Worm (Caenorhabditis elegans) whole organism, midembryonic: ENCODE results near the gene W02A2.12.

Experiments
- T22C8.4 ChIP-seq: fragments of 200-800 bp; sonication (Bioruptor generic); IDR thresholded peaks from 2 replicates; pipeline ENCODE4 v1.3.6; 2022; ENCODE audit warnings: missing genetic modification characterization, missing compliant biosample characterization
- cog-1 ChIP-seq: sonication (generic microtip); optimal IDR thresholded peaks from 2 replicates; lab custom pipeline; 2016; ENCODE audit warnings: missing genetic modification characterization, missing compliant biosample characterization
- flt-1 ChIP-seq: fragments of 200-800 bp; sonication (Bioruptor generic); IDR thresholded peaks from 2 replicates; pipeline ENCODE4 v1.3.6; 2022; ENCODE audit warnings: missing genetic modification characterization, missing compliant biosample characterization
- med-1 ChIP-seq: sonication (generic microtip); optimal IDR thresholded peaks from 2 replicates; lab custom pipeline; 2017; ENCODE audit warnings: missing genetic modification characterization, mild to moderate bottlenecking, missing compliant biosample characterization, antibody characterized with exemption, missing genetic modification reagents; ENCODE audit not compliant: insufficient read depth
- ref-1 ChIP-seq: fragments of 200-800 bp; sonication (Bioruptor generic); conservative IDR thresholded peaks from 2 replicates; pipeline ENCODE4 v1.3.6; 2022; ENCODE audit warnings: missing genetic modification reagents, missing genetic modification characterization, missing compliant biosample characterization
- tab-1 ChIP-seq: fragments of 200-800 bp; sonication (Bioruptor generic); IDR thresholded peaks from 2 replicates; pipeline ENCODE4 v1.3.6; 2022; ENCODE audit warnings: missing genetic modification characterization, missing compliant biosample characterization
- ztf-23 ChIP-seq: fragments of 200-800 bp; sonication (Bioruptor generic); IDR thresholded peaks from 2 replicates; pipeline ENCODE4 v1.3.6; 2022; ENCODE audit warnings: missing genetic modification reagents, missing genetic modification characterization, missing compliant biosample characterization
- ztf-29 ChIP-seq: fragments of 200-800 bp; sonication (Bioruptor generic); IDR thresholded peaks from 2 replicates; pipeline ENCODE4 v1.3.6; 2022; ENCODE audit warnings: missing genetic modification reagents, missing genetic modification characterization, missing compliant biosample characterization

- TF ChIP-seq med-1 (no peak), T22C8.4 (GFP tag; lab: Robert Waterston, UW) (no peak), flt-1 (GFP tag; lab: Robert Waterston, UW) (no peak), cog-1 (no peak), ztf-23 (GFP tag; lab: Robert Waterston, UW) (no peak), tab-1 (GFP tag; lab: Robert Waterston, UW) (no peak), ztf-29 (GFP tag; lab: Robert Waterston, UW) (no peak), ref-1 (no peak)
Measured at ce11 chrIV:13354044-13354443, 5.4 kb upstream of the W02A2.12 start.
